Worm (Caenorhabditis elegans) whole organism, L2 larva: ENCODE results near the gene C09H10.5.

ENCODE experiments used
- ZK546.5 ChIP-seq: sonication (generic microtip); optimal IDR thresholded peaks from 2 replicates; lab custom pipeline; 2017; ENCODE audit warnings: missing biosample characterization, missing genetic modification characterization
- alr-1 ChIP-seq: fragments of 150-350 bp; optimal IDR thresholded peaks from 2 replicates; lab custom pipeline; 2014; ENCODE audit warnings: missing biosample characterization, missing genetic modification characterization
- blmp-1 ChIP-seq: sonication (generic microtip); optimal IDR thresholded peaks from 2 replicates; lab custom pipeline; 2017; ENCODE audit warnings: missing genetic modification characterization, mild to moderate bottlenecking, missing compliant biosample characterization, antibody characterized with exemption, moderate library complexity; ENCODE audit not compliant: insufficient read depth
- ceh-16 ChIP-seq: fragments of 150-350 bp; optimal IDR thresholded peaks from 2 replicates; lab custom pipeline; 2014; ENCODE audit warnings: missing biosample characterization, missing genetic modification characterization
- ceh-82 ChIP-seq: fragments of 150-350 bp; optimal IDR thresholded peaks from 2 replicates; lab custom pipeline; 2014; ENCODE audit warnings: missing biosample characterization, missing genetic modification characterization
- lin-11 ChIP-seq: fragments of 150-350 bp; sonication (generic microtip); optimal IDR thresholded peaks from 2 replicates; lab custom pipeline; 2014; ENCODE audit warnings: missing biosample characterization, missing genetic modification characterization, inconsistent platforms, mixed read lengths
- lin-39 ChIP-seq: fragments of 150-350 bp; optimal IDR thresholded peaks from 2 replicates; lab custom pipeline; 2014; ENCODE audit warnings: missing biosample characterization, missing genetic modification reagents, missing genetic modification characterization
- lsy-2 ChIP-seq, 2 experiments: fragments of 150-350 bp in 1 of 2; sonication (generic microtip) in 1 of 2; optimal IDR thresholded peaks; 2 replicates each; lab custom pipeline; 2014 to 2017; ENCODE audit warnings: missing biosample characterization in 2 of 2, missing genetic modification characterization in 2 of 2
- mdl-1 ChIP-seq, 2 experiments: fragments of 150-350 bp in 1 of 2; sonication (generic microtip) in 1 of 2; optimal IDR thresholded peaks; 2 replicates each; lab custom pipeline; 2017; ENCODE audit warnings: missing biosample characterization in 2 of 2, missing genetic modification characterization in 2 of 2
- nhr-11 ChIP-seq: fragments of 150-350 bp; optimal IDR thresholded peaks from 2 replicates; lab custom pipeline; 2014; ENCODE audit warnings: missing biosample characterization, missing genetic modification characterization
- nhr-237 ChIP-seq: fragments of 150-350 bp; optimal IDR thresholded peaks from 2 replicates; lab custom pipeline; 2014; ENCODE audit warnings: missing biosample characterization, missing genetic modification characterization
- nhr-77 ChIP-seq: fragments of 150-350 bp; optimal IDR thresholded peaks from 2 replicates; lab custom pipeline; 2014; ENCODE audit warnings: missing biosample characterization, missing genetic modification characterization
- snpc-4 ChIP-seq: fragments of 150-350 bp; optimal IDR thresholded peaks from 2 replicates; lab custom pipeline; 2014; ENCODE audit warnings: missing biosample characterization, missing genetic modification characterization

DNA sequence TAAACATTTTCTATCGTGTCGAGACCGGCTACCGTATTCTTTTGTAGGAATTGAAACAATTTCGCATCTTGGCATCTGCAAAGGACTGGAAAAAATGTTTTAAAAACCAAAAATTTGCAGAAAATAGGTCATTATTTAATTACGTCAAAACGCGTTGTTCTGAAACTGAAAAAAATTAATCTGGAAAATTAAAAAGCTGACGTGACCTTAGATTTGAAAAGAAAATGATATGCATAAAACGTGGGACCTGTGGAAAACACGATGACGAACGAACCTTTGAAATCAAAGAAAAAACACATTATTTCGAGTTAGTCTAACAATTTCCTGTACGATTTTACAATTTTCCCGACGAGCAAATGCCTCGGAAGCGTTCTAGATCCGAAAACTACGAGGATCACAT is 605 bp upstream of the C09H10.5 start, which contains the start of gene C09H10.9:
- TF ChIP-seq lin-39 (tag; lab: Kevin White, UChicago) (no peak), mdl-1 (tag; optimal IDR thresholded peaks at IDR 0.05; lab: Kevin White, UChicago) (no peak), alr-1 (no peak), snpc-4 (tag; lab: Kevin White, UChicago) (no peak), ceh-82 (tag; lab: Kevin White, UChicago) (no peak), lsy-2 (tag; optimal IDR thresholded peaks at IDR 0.05; lab: Kevin White, UChicago) (no peak), nhr-237 (tag; lab: Kevin White, UChicago) (no peak), ZK546.5 (tag; lab: Kevin White, UChicago) (no peak), nhr-77 (tag; lab: Kevin White, UChicago) (no peak), nhr-11 (tag; lab: Kevin White, UChicago) (no peak), blmp-1 (no peak), lin-11 (tag; lab: Kevin White, UChicago) (no peak), ceh-16 (tag; lab: Kevin White, UChicago) (no peak)
